Worm (Caenorhabditis elegans) whole organism, L4/young adult: Measurements from ENCODE around the gene C15B12.9.

Source experiments
- W03F9.2 ChIP-seq: fragments of 150-350 bp; optimal IDR thresholded peaks from 2 replicates; lab custom pipeline; 2014; ENCODE audit warnings: missing biosample characterization, missing genetic modification characterization
- dao-5 ChIP-seq: sonication (generic microtip); optimal IDR thresholded peaks from 2 replicates; lab custom pipeline; 2016; ENCODE audit warnings: missing genotype, missing genetic modification characterization, moderate library complexity, missing compliant biosample characterization
- him-1 ChIP-seq: sonication (generic microtip); optimal IDR thresholded peaks from 2 replicates; lab custom pipeline; 2016; ENCODE audit warnings: missing genotype, missing genetic modification reagents, missing genetic modification characterization, missing compliant biosample characterization

C15B12.9 gene

ce11 chrX:6450839-6451491 lies 17.6 kb upstream of the C15B12.9 start, which contains the start of the genes grl-6 and K10C2.6:
Gene grl-6, minus strand, starts transcription at chrX:6450939.
Gene K10C2.6, plus strand, starts transcription at chrX:6451441.
- no peak for TF ChIP-seq dao-5 (tag; lab: Kevin White, UChicago)
- no peak for TF ChIP-seq W03F9.2 (tag; lab: Kevin White, UChicago)

ce11 chrX:6455157-6455556 lies 13.4 kb upstream of the C15B12.9 start, which contains the start of gene nas-33:
Gene nas-33, minus strand, starts transcription at chrX:6455257.
- no peak for TF ChIP-seq dao-5 (tag; lab: Kevin White, UChicago)
- TF ChIP-seq W03F9.2 (tag; lab: Kevin White, UChicago): no peak
- TF ChIP-seq him-1 (tag; lab: Kevin White, UChicago): no peak

ce11 chrX:6456567-6456966 lies 12.0 kb upstream of the C15B12.9 start, which contains the start of gene pept-1:
Gene pept-1, plus strand, starts transcription at chrX:6456872.
- TF ChIP-seq W03F9.2 (tag; lab: Kevin White, UChicago): no peak
- no peak for TF ChIP-seq him-1 (tag; lab: Kevin White, UChicago)
- no peak for TF ChIP-seq dao-5 (tag; lab: Kevin White, UChicago)

ce11 chrX:6458001-6458400 lies 10.6 kb upstream of the C15B12.9 start:
- TF ChIP-seq W03F9.2 (tag; lab: Kevin White, UChicago) (no peak), dao-5 (tag; lab: Kevin White, UChicago) (no peak), him-1 (tag; lab: Kevin White, UChicago) (no peak)

ce11 chrX:6458467-6458866 lies 10.1 kb upstream of the C15B12.9 start:
- TF ChIP-seq him-1 (tag; lab: Kevin White, UChicago): no peak
- TF ChIP-seq dao-5 (tag; lab: Kevin White, UChicago): no peak
- no peak for TF ChIP-seq W03F9.2 (tag; lab: Kevin White, UChicago)

- TF ChIP-seq W03F9.2 (tag; lab: Kevin White, UChicago): no peak
Measured at ce11 chrX:6460123-6460522, 8.5 kb upstream of the C15B12.9 start.

ce11 chrX:6461729-6462128 lies 6.9 kb upstream of the C15B12.9 start, which contains the start of gene K04E7.1:
Gene K04E7.1, plus strand, starts transcription at chrX:6462029.
- no peak for TF ChIP-seq W03F9.2 (tag; lab: Kevin White, UChicago)
- no peak for TF ChIP-seq dao-5 (tag; lab: Kevin White, UChicago)
- TF ChIP-seq him-1 (tag; lab: Kevin White, UChicago): no peak

- TF ChIP-seq dao-5 (tag; lab: Kevin White, UChicago): no peak
- TF ChIP-seq him-1 (tag; lab: Kevin White, UChicago): no peak
- no peak for TF ChIP-seq W03F9.2 (tag; lab: Kevin White, UChicago)
Measured at ce11 chrX:6462479-6462878, 6.1 kb upstream of the C15B12.9 start.

ce11 chrX:6462995-6463462 lies 5.6 kb upstream of the C15B12.9 start, which contains the start of gene C15B12.2:
Gene C15B12.2, plus strand, starts transcription at chrX:6463412.
- TF ChIP-seq W03F9.2 (tag; lab: Kevin White, UChicago): no peak
- no peak for TF ChIP-seq dao-5 (tag; lab: Kevin White, UChicago)
- TF ChIP-seq him-1 (tag; lab: Kevin White, UChicago): no peak

ce11 chrX:6467462-6467861 lies 1.1 kb upstream of the C15B12.9 start, which contains the start of gene C15B12.3:
Gene C15B12.3, minus strand, starts transcription at chrX:6467562.
- TF ChIP-seq dao-5 (tag; lab: Kevin White, UChicago) (no peak), W03F9.2 (tag; lab: Kevin White, UChicago) (no peak), him-1 (tag; lab: Kevin White, UChicago) (no peak)

- TF ChIP-seq him-1 (tag; lab: Kevin White, UChicago) (no peak), W03F9.2 (tag; lab: Kevin White, UChicago) (no peak), dao-5 (tag; lab: Kevin White, UChicago) (no peak)
Measured at ce11 chrX:6473698-6474314, 5.2 kb downstream of the C15B12.9 start, which contains the start of the genes C15B12.4 and C15B12.8. Gene C15B12.4, minus strand, starts transcription at chrX:6473748. Gene C15B12.8, plus strand, starts transcription at chrX:6474264.

ce11 chrX:6476540-6476939 lies 7.9 kb downstream of the C15B12.9 start, which contains the start of gene C15B12.1:
Gene C15B12.1, plus strand, starts transcription at chrX:6476810.
- no peak for TF ChIP-seq him-1 (tag; lab: Kevin White, UChicago)
- no peak for TF ChIP-seq dao-5 (tag; lab: Kevin White, UChicago)
- no peak for TF ChIP-seq W03F9.2 (tag; lab: Kevin White, UChicago)

- TF ChIP-seq W03F9.2 (tag; lab: Kevin White, UChicago): no peak
- no peak for TF ChIP-seq dao-5 (tag; lab: Kevin White, UChicago)
- no peak for TF ChIP-seq him-1 (tag; lab: Kevin White, UChicago)
Measured at ce11 chrX:6484780-6485179, 16.2 kb downstream of the C15B12.9 start, which contains the start of gene gar-1. Gene gar-1, minus strand, starts transcription at chrX:6484880.
